Worm (Caenorhabditis elegans): ENCODE data around the gene C15B12.9.

DNA sequence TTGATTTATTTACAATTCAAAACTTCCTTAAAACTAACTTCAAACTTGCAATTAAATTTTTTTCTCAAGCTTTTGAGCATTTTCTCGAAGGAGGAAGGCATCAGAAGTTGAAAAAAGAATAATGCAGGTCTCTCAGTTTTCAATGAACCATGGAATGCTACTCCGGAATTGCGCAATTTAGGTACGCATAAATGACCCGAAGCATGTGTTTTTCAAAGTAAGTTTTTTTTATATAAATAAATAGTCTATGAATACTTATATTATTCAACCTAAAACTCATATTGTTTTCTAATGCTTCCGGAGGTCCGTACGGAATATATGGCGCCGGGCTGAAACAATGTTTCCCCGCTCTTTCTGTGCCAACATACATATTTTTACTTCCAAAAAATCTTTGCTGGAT is 34.9 kb upstream of the C15B12.9 start, which contains the start of gene K10C2.2:
- no peak for TF ChIP-seq ceh-16 (tag; optimal IDR thresholded peaks at IDR 0.05)
- no peak for TF ChIP-seq nhr-11 (tag; optimal IDR thresholded peaks at IDR 0.05)
- no peak for TF ChIP-seq egl-27 (tag; optimal IDR thresholded peaks at IDR 0.05)
- TF ChIP-seq snpc-4 (tag; optimal IDR thresholded peaks at IDR 0.05), result no peak
- TF ChIP-seq nfya-1 (tag; optimal IDR thresholded peaks at IDR 0.05; ENCODE audit: insufficient read depth), result no peak
- no peak for TF ChIP-seq ama-1 (optimal IDR thresholded peaks at IDR 0.05)
- no peak for TF ChIP-seq ceh-9 (tag; optimal IDR thresholded peaks at IDR 0.05)
- TF ChIP-seq nhr-237 (tag; optimal IDR thresholded peaks at IDR 0.05), result no peak
- TF ChIP-seq ztf-11 (tag; optimal IDR thresholded peaks at IDR 0.05), result no peak

Data from whole organism, L3 larva.